Worm (Caenorhabditis elegans): Measurements from ENCODE around the gene zmp-6.

ce11 chrIII:7263028-7263427 is 15.4 kb upstream of the zmp-6 start:
- no peak for TF ChIP-seq nhr-25 (tag; optimal IDR thresholded peaks at IDR 0.05)
- no peak for TF ChIP-seq nhr-77 (tag; optimal IDR thresholded peaks at IDR 0.05)
- TF ChIP-seq ama-1 (optimal IDR thresholded peaks at IDR 0.05): no peak
- no peak for TF ChIP-seq aly-2 (tag; optimal IDR thresholded peaks at IDR 0.05)
- no peak for TF ChIP-seq nhr-237 (tag; optimal IDR thresholded peaks at IDR 0.05)
- TF ChIP-seq ztf-11 (tag; optimal IDR thresholded peaks at IDR 0.05): no peak
- TF ChIP-seq ZK546.5 (tag; optimal IDR thresholded peaks at IDR 0.05): no peak
- TF ChIP-seq egl-27 (tag; optimal IDR thresholded peaks at IDR 0.05): no peak
- no peak for TF ChIP-seq lin-39 (tag; optimal IDR thresholded peaks at IDR 0.05)
- TF ChIP-seq nhr-23 (tag; optimal IDR thresholded peaks at IDR 0.05): no peak
- TF ChIP-seq pha-4 (tag; optimal IDR thresholded peaks at IDR 0.05): no peak
- TF ChIP-seq elt-2 (tag; optimal IDR thresholded peaks at IDR 0.05): no peak

Measured in whole organism, L3 larva.